Fruit fly (Drosophila melanogaster) whole organism, prepupa: Measurements from ENCODE around the gene SclA.
A peak's percentile ranks its signal among the peaks of the same experiment; 100 is the strongest.

Experiments used
- CG6854 ChIP-seq: fragments of 200-800 bp; sonication (Bioruptor generic); optimal IDR thresholded peaks from 2 replicates; lab custom pipeline; 2017; ENCODE audit warnings: missing biosample characterization, mild to moderate bottlenecking, missing genetic modification characterization
- esn ChIP-seq: fragments of 200-800 bp; sonication (Bioruptor generic); optimal IDR thresholded peaks from 2 replicates; lab custom pipeline; 2016; ENCODE audit warnings: missing biosample characterization, mild to moderate bottlenecking, missing genetic modification characterization, moderate library complexity

DNA sequence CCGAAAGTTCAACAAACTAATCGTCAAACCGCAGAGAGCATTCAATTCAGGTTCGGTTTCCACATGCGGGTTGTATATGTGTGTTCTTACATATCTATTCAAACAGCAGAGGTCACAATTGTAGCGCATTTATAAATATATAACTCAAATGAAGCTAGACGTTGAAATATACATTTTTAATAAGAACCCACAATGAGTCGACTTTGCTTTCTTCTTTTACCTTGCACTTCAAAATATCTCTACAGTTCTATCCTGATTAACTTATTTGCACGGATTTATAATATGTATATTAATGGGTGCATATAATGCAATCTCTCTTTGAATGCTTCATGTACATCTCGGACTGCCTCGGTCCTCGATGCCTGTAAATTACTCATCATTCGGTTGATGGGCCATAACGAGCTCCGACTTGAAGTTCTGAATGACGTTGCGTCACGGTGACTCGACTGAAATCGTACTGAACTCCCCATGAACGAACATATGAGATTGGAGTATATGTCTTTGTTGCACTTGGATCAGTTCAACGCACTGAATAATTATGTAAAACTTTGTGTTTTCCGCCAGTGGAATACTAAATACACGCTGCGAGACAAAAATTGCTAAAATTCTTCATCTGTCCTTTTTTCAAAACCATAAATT lies 19.3 kb upstream of the SclA start:
- no peak for TF ChIP-seq CG6854 (GFP tag; lab: Kevin White, UChicago)
- peak; percentile 75 for TF ChIP-seq esn (GFP tag; lab: Kevin White, UChicago)
